Worm (Caenorhabditis elegans): Measurements from ENCODE around the gene bath-10.
A peak's percentile ranks its signal among the peaks of the same experiment; 100 is the strongest.

bath-10 gene

DNA sequence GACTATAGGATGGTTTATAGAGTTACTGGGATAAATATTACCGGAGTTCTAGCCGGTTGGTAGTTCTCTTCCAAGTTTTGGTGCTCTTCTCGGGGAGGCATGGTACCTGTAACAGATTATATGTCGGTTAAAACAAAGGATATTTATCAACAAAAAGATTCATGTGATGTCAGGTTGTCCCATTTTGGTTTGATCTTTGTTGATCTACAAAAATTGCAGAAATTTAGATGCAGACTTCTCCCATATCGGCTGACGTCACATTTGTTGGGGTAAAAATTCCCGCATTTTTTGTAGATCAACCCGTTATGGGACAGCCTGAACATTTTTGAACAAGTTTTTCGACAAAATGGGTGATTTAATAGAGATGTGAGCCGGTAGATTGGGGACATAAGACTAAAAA, 6.8 kb upstream of the bath-10 start, which contains the start of gene Y49F6C.7:
Y49F6C.7 (minus strand) TSS at position 101 of the 400 bp plus-strand sequence.
- no peak for TF ChIP-seq ama-1 (optimal IDR thresholded peaks at IDR 0.05)
- no peak for TF ChIP-seq tra-4 (tag; optimal IDR thresholded peaks at IDR 0.05)
- TF ChIP-seq ceh-36 (tag; optimal IDR thresholded peaks at IDR 0.05) = no peak
- TF ChIP-seq B0310.2 (tag; optimal IDR thresholded peaks at IDR 0.05) = no peak
- TF ChIP-seq flt-1 (GFP tag; IDR thresholded peaks at IDR 0.05) = no peak
- TF ChIP-seq tbx-11 (GFP tag; IDR thresholded peaks at IDR 0.05) = no peak

DNA sequence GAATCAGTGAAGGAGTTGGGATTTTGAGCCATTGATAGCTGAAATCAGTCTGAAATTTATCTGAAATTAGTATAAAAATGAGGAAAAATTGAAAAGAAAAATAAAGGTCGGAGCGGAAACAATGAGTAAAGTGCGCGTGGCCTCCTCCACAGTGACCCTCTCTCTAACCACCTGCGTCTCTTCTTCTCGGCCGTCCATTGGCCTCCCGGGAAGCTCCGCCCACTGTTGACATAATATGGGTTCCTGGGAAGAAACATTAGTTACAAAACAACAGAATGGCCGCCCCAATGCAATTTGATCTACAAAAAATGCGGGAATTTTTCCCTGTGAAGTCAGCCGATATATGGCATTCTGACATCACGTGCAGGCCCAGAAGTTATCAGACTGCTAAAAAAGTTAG, 4.8 kb upstream of the bath-10 start, which contains the start of gene Y49F6C.8:
Y49F6C.8 (minus strand) TSS at position 51 of the 400 bp plus-strand sequence.
- TF ChIP-seq pes-1 (GFP tag; IDR thresholded peaks at IDR 0.05) = no peak
- TF ChIP-seq ets-7 (tag; optimal IDR thresholded peaks at IDR 0.05) = no peak
- TF ChIP-seq F13C5.2 (tag; optimal IDR thresholded peaks at IDR 0.05) = no peak
- TF ChIP-seq flt-1 (GFP tag; IDR thresholded peaks at IDR 0.05) = no peak

DNA sequence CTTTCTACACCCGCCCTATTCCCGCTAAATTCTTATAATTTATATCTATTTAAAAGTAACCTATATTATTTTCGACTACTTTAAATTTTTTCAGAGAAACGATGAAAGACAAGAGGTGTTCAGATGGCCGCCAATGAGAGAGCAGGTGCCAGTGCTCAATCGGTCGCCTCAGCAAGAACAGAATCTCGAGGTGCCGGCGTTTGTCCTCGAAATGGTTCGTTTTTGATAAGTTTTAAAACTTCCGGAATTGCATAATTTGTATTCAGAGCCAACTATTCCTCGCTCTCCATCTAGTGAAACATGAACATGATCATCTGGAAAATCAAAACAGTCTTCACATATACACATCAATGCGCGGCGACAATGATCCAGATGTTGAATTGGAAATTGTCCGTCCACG, 3.9 kb upstream of the bath-10 start, which contains the start of gene bath-23:
bath-23 (plus strand) TSS at position 301 of the 400 bp plus-strand sequence.
- TF ChIP-seq ceh-13 (GFP tag; optimal IDR thresholded peaks at IDR 0.05) (no peak), hmg-4 (GFP tag; optimal IDR thresholded peaks at IDR 0.05) (no peak), hnd-1 (tag; optimal IDR thresholded peaks at IDR 0.05) (no peak), hmbx-1 (tag; optimal IDR thresholded peaks at IDR 0.05) (no peak), scrt-1 (GFP tag; IDR thresholded peaks at IDR 0.05) (no peak), tbx-11 (GFP tag; IDR thresholded peaks at IDR 0.05) (no peak)

DNA sequence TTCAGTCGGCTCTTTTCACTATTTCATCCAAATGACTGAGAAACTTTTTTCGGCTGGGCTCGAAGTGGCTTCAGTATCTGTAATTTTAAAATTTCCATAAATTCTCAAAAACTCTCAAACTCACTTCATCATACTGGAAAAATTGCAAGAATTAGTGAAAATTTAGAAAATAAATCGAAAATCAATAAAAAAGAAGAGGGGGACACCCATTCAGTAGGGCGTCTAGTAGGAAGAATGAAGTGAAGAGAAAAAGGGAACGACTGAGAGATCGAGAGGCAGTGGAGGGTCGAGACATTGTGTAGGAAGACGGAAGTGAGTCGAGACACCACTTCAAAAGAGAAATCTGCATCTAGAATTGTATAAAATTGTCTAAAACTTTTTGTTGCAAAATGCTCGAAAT, 1.0 kb upstream of the bath-10 start:
- peak; percentile 24 for TF ChIP-seq ets-7 (tag; optimal IDR thresholded peaks at IDR 0.05)
- no peak for TF ChIP-seq ama-1 (optimal IDR thresholded peaks at IDR 0.05)

DNA sequence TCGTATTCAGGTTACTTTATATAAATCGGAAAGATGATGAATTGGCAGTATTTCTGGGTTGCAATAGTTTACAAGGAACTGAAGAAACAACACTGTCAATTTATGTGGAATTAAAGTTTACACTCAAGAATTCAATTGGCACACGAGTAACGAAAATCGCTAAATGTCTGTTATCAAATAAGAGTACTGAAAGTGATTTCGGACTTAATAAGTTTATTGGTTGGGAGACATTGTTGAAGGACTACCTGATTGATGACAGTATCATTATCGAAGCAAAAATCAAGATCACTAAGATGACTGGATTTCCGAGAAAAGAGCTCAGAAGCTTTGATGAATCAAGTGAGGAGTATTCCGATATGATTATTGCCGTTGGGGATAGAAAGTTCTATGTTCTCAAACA, 423 bp downstream of the bath-10 start:
- TF ChIP-seq hmg-4 (GFP tag; optimal IDR thresholded peaks at IDR 0.05) (no peak), pes-1 (GFP tag; IDR thresholded peaks at IDR 0.05) (no peak), flt-1 (GFP tag; IDR thresholded peaks at IDR 0.05) (no peak), sea-1 (GFP tag; conservative IDR thresholded peaks at IDR 0.05) (no peak), hnd-1 (tag; optimal IDR thresholded peaks at IDR 0.05) (no peak), tbx-11 (GFP tag; IDR thresholded peaks at IDR 0.05) (no peak), B0310.2 (tag; optimal IDR thresholded peaks at IDR 0.05) (no peak), hmbx-1 (tag; optimal IDR thresholded peaks at IDR 0.05) (no peak), ets-7 (tag; optimal IDR thresholded peaks at IDR 0.05) (no peak), aly-1 (tag; optimal IDR thresholded peaks at IDR 0.05) (no peak), ama-1 (optimal IDR thresholded peaks at IDR 0.05) (no peak), ceh-13 (GFP tag; optimal IDR thresholded peaks at IDR 0.05) (no peak), ceh-36 (tag; optimal IDR thresholded peaks at IDR 0.05) (no peak), scrt-1 (GFP tag; IDR thresholded peaks at IDR 0.05) (no peak), tra-4 (tag; optimal IDR thresholded peaks at IDR 0.05) (no peak), tbx-37 (GFP tag; conservative IDR thresholded peaks at IDR 0.05) (no peak)

ce11 chrII:3376789-3377188, 1.9 kb downstream of the bath-10 start, which contains the start of gene bath-9:
TSS of gene bath-9 (plus strand) at chrII:3377089.
- TF ChIP-seq ceh-13 (GFP tag; optimal IDR thresholded peaks at IDR 0.05) = no peak
- no peak for TF ChIP-seq tbx-11 (GFP tag; IDR thresholded peaks at IDR 0.05)
- no peak for TF ChIP-seq hmbx-1 (tag; optimal IDR thresholded peaks at IDR 0.05)
- no peak for TF ChIP-seq aly-1 (tag; optimal IDR thresholded peaks at IDR 0.05)
- TF ChIP-seq sea-1 (GFP tag; conservative IDR thresholded peaks at IDR 0.05) = no peak
- no peak for TF ChIP-seq scrt-1 (GFP tag; IDR thresholded peaks at IDR 0.05)
- no peak for TF ChIP-seq tbx-37 (GFP tag; conservative IDR thresholded peaks at IDR 0.05)
- TF ChIP-seq ets-7 (tag; optimal IDR thresholded peaks at IDR 0.05) = no peak
- TF ChIP-seq ceh-36 (tag; optimal IDR thresholded peaks at IDR 0.05) = no peak
- TF ChIP-seq hmg-4 (GFP tag; optimal IDR thresholded peaks at IDR 0.05) = no peak
- no peak for TF ChIP-seq tra-4 (tag; optimal IDR thresholded peaks at IDR 0.05)
- TF ChIP-seq F13C5.2 (tag; optimal IDR thresholded peaks at IDR 0.05) = no peak

- TF ChIP-seq hmbx-1 (tag; optimal IDR thresholded peaks at IDR 0.05) (no peak), tbx-37 (GFP tag; conservative IDR thresholded peaks at IDR 0.05) (no peak), aly-1 (tag; optimal IDR thresholded peaks at IDR 0.05) (no peak), hmg-4 (GFP tag; optimal IDR thresholded peaks at IDR 0.05) (no peak), F13C5.2 (tag; optimal IDR thresholded peaks at IDR 0.05) (no peak), ama-1 (optimal IDR thresholded peaks at IDR 0.05) (no peak), flt-1 (GFP tag; IDR thresholded peaks at IDR 0.05) (no peak), ceh-13 (GFP tag; optimal IDR thresholded peaks at IDR 0.05) (no peak), pes-1 (GFP tag; IDR thresholded peaks at IDR 0.05) (no peak), tra-4 (tag; optimal IDR thresholded peaks at IDR 0.05) (no peak)
Measured at ce11 chrII:3378275-3378674, 3.4 kb downstream of the bath-10 start, which contains the start of gene Y49F6C.2. TSS of gene Y49F6C.2 (plus strand) at chrII:3378575.

DNA sequence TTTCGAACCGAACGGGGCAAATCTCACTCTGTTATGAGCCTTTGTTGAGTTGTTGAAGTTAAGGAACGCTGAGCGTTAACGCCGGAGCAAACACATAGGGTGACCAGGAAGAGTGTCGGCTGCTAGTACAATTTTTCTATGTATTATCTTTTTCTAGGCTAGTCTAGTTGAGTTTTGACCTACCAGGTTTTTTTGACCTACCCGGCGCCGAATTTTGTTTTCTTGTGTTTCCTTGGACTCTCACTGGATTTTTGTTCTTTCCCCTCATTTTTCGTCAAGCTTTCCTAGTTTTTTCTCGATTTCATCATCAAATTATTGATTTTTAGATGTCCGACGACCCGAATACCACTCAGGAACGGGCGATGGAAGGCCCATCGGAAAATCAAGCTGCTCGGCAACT, 6.6 kb downstream of the bath-10 start, which contains the start of gene T06D4.1:
T06D4.1 (plus strand) TSS at position 321 of the 400 bp plus-strand sequence.
- TF ChIP-seq ama-1 (optimal IDR thresholded peaks at IDR 0.05) (no peak), hnd-1 (tag; optimal IDR thresholded peaks at IDR 0.05) (no peak), B0310.2 (tag; optimal IDR thresholded peaks at IDR 0.05) (no peak), ceh-36 (tag; optimal IDR thresholded peaks at IDR 0.05) (no peak), hmg-4 (GFP tag; optimal IDR thresholded peaks at IDR 0.05) (no peak), hmbx-1 (tag; optimal IDR thresholded peaks at IDR 0.05) (no peak), aly-1 (tag; optimal IDR thresholded peaks at IDR 0.05) (no peak), tbx-37 (GFP tag; conservative IDR thresholded peaks at IDR 0.05) (no peak), F13C5.2 (tag; optimal IDR thresholded peaks at IDR 0.05) (no peak), sea-1 (GFP tag; conservative IDR thresholded peaks at IDR 0.05) (no peak), ceh-13 (GFP tag; optimal IDR thresholded peaks at IDR 0.05) (no peak), tra-4 (tag; optimal IDR thresholded peaks at IDR 0.05) (no peak), flt-1 (GFP tag; IDR thresholded peaks at IDR 0.05) (no peak), ets-7 (tag; optimal IDR thresholded peaks at IDR 0.05) (no peak), tbx-11 (GFP tag; IDR thresholded peaks at IDR 0.05) (no peak), pes-1 (GFP tag; IDR thresholded peaks at IDR 0.05) (no peak), scrt-1 (GFP tag; IDR thresholded peaks at IDR 0.05) (no peak)
